Fruit fly (Drosophila melanogaster) whole organism, pupa: ENCODE measurements around the gene rdog.

Experiments used
- CG10348 ChIP-seq: fragments of 200-800 bp; sonication (Bioruptor generic); IDR thresholded peaks from 2 replicates; pipeline ENCODE4 v1.3.6; 2022; ENCODE audit warnings: missing biosample characterization, missing genetic modification characterization
- CG12605 ChIP-seq: fragments of 200-800 bp; sonication (Bioruptor generic); IDR thresholded peaks from 2 replicates; pipeline ENCODE4 v1.3.6; 2022; ENCODE audit warnings: missing biosample characterization, missing genetic modification characterization
- CG13204 ChIP-seq: fragments of 200-800 bp; sonication (Bioruptor generic); optimal IDR thresholded peaks from 2 replicates; lab custom pipeline; 2018; ENCODE audit warnings: missing biosample characterization, mild to moderate bottlenecking, missing genetic modification characterization, moderate library complexity
- CG14655 ChIP-seq: fragments of 200-800 bp; sonication (Bioruptor generic); optimal IDR thresholded peaks from 3 replicates; lab custom pipeline; 2017; ENCODE audit warnings: mild to moderate bottlenecking, missing biosample characterization, missing genetic modification reagents, missing genetic modification characterization
- CG15710 ChIP-seq: fragments of 200-800 bp; sonication (Bioruptor generic); optimal IDR thresholded peaks from 2 replicates; lab custom pipeline; 2018; ENCODE audit warnings: missing biosample characterization, mild to moderate bottlenecking, missing genetic modification characterization, moderate library complexity
- CG17806 ChIP-seq: fragments of 200-800 bp; sonication (Bioruptor generic); optimal IDR thresholded peaks from 2 replicates; lab custom pipeline; 2018; ENCODE audit warnings: missing biosample characterization, mild to moderate bottlenecking, missing genetic modification characterization, moderate library complexity
- CG32121 ChIP-seq: fragments of 200-800 bp; sonication (Bioruptor generic); IDR thresholded peaks from 2 replicates; pipeline ENCODE4 v1.3.6; 2022; ENCODE audit warnings: missing biosample characterization, missing genetic modification characterization
- CG34367 ChIP-seq: fragments of 200-800 bp; sonication (Bioruptor generic); optimal IDR thresholded peaks from 2 replicates; lab custom pipeline; 2018; ENCODE audit warnings: missing biosample characterization, mild to moderate bottlenecking, missing genetic modification characterization
- CG4496 ChIP-seq: fragments of 200-800 bp; sonication (Bioruptor generic); IDR thresholded peaks from 3 replicates; pipeline ENCODE4 v1.3.6; 2022; ENCODE audit warnings: missing biosample characterization, missing genetic modification characterization
- CG8159 ChIP-seq: fragments of 200-800 bp; sonication (Bioruptor generic); optimal IDR thresholded peaks from 3 replicates; lab custom pipeline; 2018; ENCODE audit warnings: missing biosample characterization, mild to moderate bottlenecking, missing genetic modification characterization, moderate library complexity
- CG8301 ChIP-seq: fragments of 200-800 bp; sonication (Bioruptor generic); optimal IDR thresholded peaks from 2 replicates; lab custom pipeline; 2018; ENCODE audit warnings: missing biosample characterization, mild to moderate bottlenecking, missing genetic modification characterization
- CG9948 ChIP-seq: fragments of 200-800 bp; sonication (Bioruptor generic); optimal IDR thresholded peaks from 2 replicates; lab custom pipeline; 2018; ENCODE audit warnings: missing biosample characterization, mild to moderate bottlenecking, missing genetic modification characterization, moderate library complexity
- D1 ChIP-seq: fragments of 200-800 bp; sonication (Bioruptor generic); optimal IDR thresholded peaks from 2 replicates; lab custom pipeline; 2018; ENCODE audit warnings: missing biosample characterization, mild to moderate bottlenecking, missing genetic modification characterization, moderate library complexity
- EcR ChIP-seq: fragments of 200-800 bp; sonication (Bioruptor generic); optimal IDR thresholded peaks from 3 replicates; lab custom pipeline; 2019; ENCODE audit warnings: missing biosample characterization, missing genetic modification characterization, mild to moderate bottlenecking, moderate library complexity, missing genetic modification reagents
- Ets98B ChIP-seq: fragments of 200-800 bp; sonication (Bioruptor generic); IDR thresholded peaks from 2 replicates; pipeline ENCODE4 v1.3.6; 2022; ENCODE audit warnings: missing biosample characterization, missing genetic modification characterization
- Pif1A ChIP-seq: fragments of 200-800 bp; sonication (Bioruptor generic); optimal IDR thresholded peaks from 3 replicates; lab custom pipeline; 2016; ENCODE audit warnings: missing biosample characterization, missing genetic modification characterization
- Pif1B ChIP-seq: fragments of 200-800 bp; sonication (Bioruptor generic); optimal IDR thresholded peaks from 3 replicates; lab custom pipeline; 2016; ENCODE audit warnings: missing biosample characterization, missing genetic modification characterization
- Snoo ChIP-seq: fragments of 200-800 bp; sonication (Bioruptor generic); optimal IDR thresholded peaks from 3 replicates; lab custom pipeline; 2017; ENCODE audit warnings: missing biosample characterization, mild to moderate bottlenecking, missing genetic modification characterization, inconsistent platforms
- fd96Ca ChIP-seq: fragments of 200-800 bp; sonication (Bioruptor generic); IDR thresholded peaks from 3 replicates; pipeline ENCODE4 v1.3.6; 2022; ENCODE audit warnings: missing biosample characterization, missing genetic modification characterization
- gl ChIP-seq: fragments of 200-800 bp; sonication (Bioruptor generic); optimal IDR thresholded peaks from 2 replicates; lab custom pipeline; 2018; ENCODE audit warnings: missing biosample characterization, mild to moderate bottlenecking, missing genetic modification characterization
- rn ChIP-seq: fragments of 200-800 bp; sonication (Bioruptor generic); IDR thresholded peaks from 2 replicates; pipeline ENCODE4 v1.3.6; 2022; ENCODE audit warnings: missing biosample characterization, missing genetic modification characterization

rdog gene

dm6 chr3R:29116167-29116725 lies 41.7 kb upstream of the rdog start, which contains the start of gene Atg14:
Gene Atg14 (plus strand): TSS chr3R:29116391.
- TF ChIP-seq EcR (GFP tag; lab: Kevin White, UChicago) (peak; percentile 6), CG12605 (GFP tag; lab: Robert Waterston, UW) (no peak), Snoo (peak; percentile 2), CG8159 (tag; lab: Kevin White, UChicago) (no peak), CG13204 (GFP tag; lab: Kevin White, UChicago) (no peak)
- TF ChIP-seq, all 21 proteins: peak for 2

DNA sequence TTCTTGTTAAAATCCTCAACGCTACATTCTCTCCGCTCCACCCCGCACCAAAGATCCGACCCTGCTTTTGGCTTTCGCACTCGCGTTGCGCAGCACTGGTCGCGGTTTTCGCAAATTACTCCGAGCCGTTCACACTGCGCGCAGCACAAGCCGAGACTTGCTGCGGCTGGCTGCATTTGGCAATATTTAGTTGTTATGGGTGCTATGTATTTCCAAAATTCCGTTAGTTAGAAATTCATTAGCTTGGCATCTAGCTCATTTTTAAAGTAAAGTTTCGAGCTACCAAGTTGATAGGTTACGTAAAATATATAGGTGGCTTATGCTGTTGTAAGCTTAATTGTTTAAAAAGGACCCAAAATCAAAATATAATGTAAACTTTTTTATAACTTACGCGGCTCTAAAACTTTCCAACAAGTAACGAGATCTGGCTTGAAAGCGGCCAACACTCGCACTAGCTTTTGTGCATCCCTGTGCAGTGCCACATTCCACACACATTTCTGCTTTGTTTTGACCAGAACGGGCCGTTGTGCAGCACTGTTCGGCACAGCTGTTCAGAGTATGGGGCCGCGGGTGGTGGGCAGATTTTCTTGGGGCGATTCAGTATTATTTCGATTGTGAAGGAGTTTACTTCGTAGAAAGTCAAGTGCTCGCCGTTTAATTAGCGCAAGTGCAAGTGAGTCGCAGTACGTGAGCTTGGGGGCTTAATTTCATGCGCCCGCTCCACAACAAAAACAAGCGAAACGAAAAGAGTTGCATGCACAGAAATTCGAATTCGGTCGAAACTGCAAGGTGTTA lies 34.9 kb upstream of the rdog start, which contains the start of the genes yem and Ctl2:
Gene yem, minus strand, starts transcription at position 63 of the 795 bp plus-strand sequence.
Gene Ctl2, plus strand, starts transcription at position 554 of the 795 bp plus-strand sequence.
- TF ChIP-seq gl, result no peak
- TF ChIP-seq D1, result no peak
- peak; percentile 40 for TF ChIP-seq CG17806
- peak; percentile 45 for TF ChIP-seq CG4496 (GFP tag; lab: Robert Waterston, UW)
- TF ChIP-seq CG9948 (tag; lab: Kevin White, UChicago), result peak; percentile 46
- TF ChIP-seq fd96Ca (GFP tag; lab: Robert Waterston, UW), result peak; percentile 65
- TF ChIP-seq CG12605 (GFP tag; lab: Robert Waterston, UW), result no peak; the same call in 1 of the 2 replicates
- TF ChIP-seq CG8301 (tag; lab: Kevin White, UChicago), result no peak
- TF ChIP-seq CG8159 (tag; lab: Kevin White, UChicago), result peak; percentile 62
- TF ChIP-seq CG32121 (GFP tag; lab: Robert Waterston, UW), result no peak
- TF ChIP-seq rn, result peak; percentile 20; the same call in 1 of the 2 replicates
- TF ChIP-seq Pif1B (GFP tag; lab: Kevin White, UChicago), result peak; percentile 52
- peak; percentile 36 for TF ChIP-seq Ets98B (GFP tag; lab: Robert Waterston, UW)
- no peak for TF ChIP-seq CG10348 (GFP tag; lab: Robert Waterston, UW)
- TF ChIP-seq Snoo, result peak; percentile 22
- TF ChIP-seq CG14655 (GFP tag; lab: Kevin White, UChicago), result no peak
- no peak for TF ChIP-seq Pif1A (GFP tag; lab: Kevin White, UChicago)
- TF ChIP-seq CG13204 (GFP tag; lab: Kevin White, UChicago), result no peak
- peak; percentile 54 for TF ChIP-seq CG15710 (tag; lab: Kevin White, UChicago)
- no peak for TF ChIP-seq EcR (GFP tag; lab: Kevin White, UChicago)
- TF ChIP-seq CG34367 (tag; lab: Kevin White, UChicago), result peak; percentile 17
- TF ChIP-seq, all 21 proteins: peak for 11

- TF ChIP-seq Pif1A (GFP tag; lab: Kevin White, UChicago) (peak; percentile 77), Pif1B (GFP tag; lab: Kevin White, UChicago) (peak; percentile 67), gl (peak; percentile 12), CG14655 (GFP tag; lab: Kevin White, UChicago) (no peak), CG8159 (tag; lab: Kevin White, UChicago) (peak; percentile 72), CG32121 (GFP tag; lab: Robert Waterston, UW) (peak; percentile 63), CG8301 (tag; lab: Kevin White, UChicago) (peak; percentile 40), CG13204 (GFP tag; lab: Kevin White, UChicago) (no peak), CG4496 (GFP tag; lab: Robert Waterston, UW) (peak; percentile 76), CG10348 (GFP tag; lab: Robert Waterston, UW) (no peak), CG9948 (tag; lab: Kevin White, UChicago) (peak; percentile 53), CG12605 (GFP tag; lab: Robert Waterston, UW) (peak; percentile 63), rn (peak; percentile 48), D1 (no peak), EcR (GFP tag; lab: Kevin White, UChicago) (no peak), fd96Ca (GFP tag; lab: Robert Waterston, UW) (peak; percentile 83), Ets98B (GFP tag; lab: Robert Waterston, UW) (peak; percentile 69), CG34367 (tag; lab: Kevin White, UChicago) (peak; percentile 71), CG17806 (peak; percentile 68), CG15710 (tag; lab: Kevin White, UChicago) (peak; percentile 78), Snoo (peak; percentile 84)
These were observed 33.8 kb upstream of the rdog start for dm6 chr3R:29124128-29124527.

dm6 chr3R:29130902-29131621 lies 26.9 kb upstream of the rdog start, which contains the start of the genes dgt6 and Vha100-1:
Gene dgt6 (minus strand): TSS chr3R:29130972.
Gene Vha100-1 (plus strand): TSS chr3R:29131193.
- no peak for TF ChIP-seq fd96Ca (GFP tag; lab: Robert Waterston, UW)
- no peak for TF ChIP-seq CG13204 (GFP tag; lab: Kevin White, UChicago)
- no peak for TF ChIP-seq rn
- TF ChIP-seq Pif1A (GFP tag; lab: Kevin White, UChicago), result no peak
- no peak for TF ChIP-seq CG8159 (tag; lab: Kevin White, UChicago)

- TF ChIP-seq CG9948 (tag; lab: Kevin White, UChicago) (peak; percentile 40), CG8301 (tag; lab: Kevin White, UChicago) (no peak)
These were observed 19.5 kb upstream of the rdog start, which contains the start of the genes Alg13 and superdeath for dm6 chr3R:29138407-29138806. Gene Alg13 (minus strand): TSS chr3R:29138573. Gene superdeath (plus strand): TSS chr3R:29138662.
